Fruit fly (Drosophila melanogaster): ENCODE measurements around the gene GstD4.
A peak's percentile ranks its signal among the peaks of the same experiment; 100 is the strongest.

Gene GstD4

dm6 chr3R:12398054-12398453, 24.2 kb downstream of the GstD4 start:
- no peak for TF ChIP-seq tai (GFP tag; optimal IDR thresholded peaks at IDR 0.05)
- peak; percentile 38 for TF ChIP-seq sage (GFP tag; optimal IDR thresholded peaks at IDR 0.05)
- peak; percentile 28 for TF ChIP-seq CrebA (GFP tag; optimal IDR thresholded peaks at IDR 0.05; ENCODE audit: borderline replicate concordance)
- TF ChIP-seq h (GFP tag; optimal IDR thresholded peaks at IDR 0.05) = peak; percentile 24

dm6 chr3R:12398620-12399247, 24.8 kb downstream of the GstD4 start, which contains the start of gene Cyp9f3:
Gene Cyp9f3, minus strand, starts transcription at chr3R:12398929.
- TF ChIP-seq CrebA (GFP tag; optimal IDR thresholded peaks at IDR 0.05; ENCODE audit: borderline replicate concordance) = peak; percentile 32
- TF ChIP-seq ey (GFP tag; optimal IDR thresholded peaks at IDR 0.05) = no peak
- TF ChIP-seq GATAd (GFP tag; optimal IDR thresholded peaks at IDR 0.05) = no peak
- TF ChIP-seq Vsx2 (GFP tag; optimal IDR thresholded peaks at IDR 0.05; ENCODE audit: partially characterized antibody) = peak; percentile 20
- TF ChIP-seq rgr (GFP tag; optimal IDR thresholded peaks at IDR 0.05) = peak; percentile 9
- TF ChIP-seq jim (GFP tag; optimal IDR thresholded peaks at IDR 0.05) = no peak
- no peak for TF ChIP-seq Myc (optimal IDR thresholded peaks at IDR 0.05)

DNA sequence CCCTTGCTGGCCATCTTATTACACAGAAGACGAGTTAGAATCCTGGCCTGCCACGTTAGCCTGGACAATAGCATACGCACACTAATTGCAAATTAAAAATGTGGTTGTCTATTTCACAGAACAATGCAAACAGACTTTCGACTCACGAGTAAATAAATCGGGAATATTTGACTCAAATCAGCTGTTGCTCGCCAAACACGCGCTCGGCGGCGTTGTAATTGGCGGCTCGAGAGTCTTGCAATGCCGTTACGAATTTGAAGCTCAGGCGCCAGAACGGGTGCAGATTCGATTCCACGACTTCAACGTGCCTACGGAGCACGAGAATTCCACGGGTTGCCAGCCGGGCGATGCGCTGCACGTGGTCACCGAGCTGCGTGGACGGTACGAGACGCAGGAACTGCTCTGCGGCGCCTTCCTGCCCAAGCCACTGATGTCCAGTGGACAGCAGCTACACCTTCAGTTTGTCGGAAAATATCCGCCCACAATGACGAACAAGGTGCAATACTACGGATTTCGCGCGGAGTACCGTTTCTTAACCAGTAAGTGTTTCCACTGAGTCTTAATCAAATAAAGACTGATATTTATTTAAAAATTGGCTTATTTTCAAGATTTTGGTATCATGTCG, 27.9 kb downstream of the GstD4 start, which contains the start of gene DNAlig3:
DNAlig3 (minus strand) TSS at position 168 of the 625 bp plus-strand sequence.
- TF ChIP-seq CG32264 (GFP tag; optimal IDR thresholded peaks at IDR 0.05) (no peak), Rel (GFP tag; optimal IDR thresholded peaks at IDR 0.05) (no peak), Rel (tag; optimal IDR thresholded peaks at IDR 0.05) (peak; percentile 83), Sp1 (GFP tag; optimal IDR thresholded peaks at IDR 0.05) (no peak)

dm6 chr3R:12402935-12403334, 29.0 kb downstream of the GstD4 start:
- peak; percentile 59 for TF ChIP-seq Mio (GFP tag; optimal IDR thresholded peaks at IDR 0.05)
- TF ChIP-seq CG9705 (GFP tag; optimal IDR thresholded peaks at IDR 0.05) = peak; percentile 100
- peak; percentile 88 for TF ChIP-seq dsf (GFP tag; optimal IDR thresholded peaks at IDR 0.05; ENCODE audit: borderline replicate concordance)
- TF ChIP-seq pan (optimal IDR thresholded peaks at IDR 0.05) = no peak
- peak; percentile 90 for TF ChIP-seq Rel (GFP tag; optimal IDR thresholded peaks at IDR 0.05)
- peak; percentile 93 for TF ChIP-seq Rel (tag; optimal IDR thresholded peaks at IDR 0.05)
- peak; percentile 36 for TF ChIP-seq GATAd (GFP tag; optimal IDR thresholded peaks at IDR 0.05)
- peak; percentile 95 for TF ChIP-seq br (GFP tag; optimal IDR thresholded peaks at IDR 0.05)
- TF ChIP-seq fru (GFP tag; optimal IDR thresholded peaks at IDR 0.05) = peak; percentile 94
- TF ChIP-seq Vsx2 (GFP tag; optimal IDR thresholded peaks at IDR 0.05; ENCODE audit: partially characterized antibody) = no peak
- peak; percentile 99 for TF ChIP-seq h (GFP tag; optimal IDR thresholded peaks at IDR 0.05)
- TF ChIP-seq CrebA (GFP tag; optimal IDR thresholded peaks at IDR 0.05; ENCODE audit: borderline replicate concordance) = no peak
- TF ChIP-seq HLH106 (tag; optimal IDR thresholded peaks at IDR 0.05) = peak; percentile 98
- peak; percentile 86 for TF ChIP-seq woc (GFP tag; optimal IDR thresholded peaks at IDR 0.05)
- peak; percentile 99 for TF ChIP-seq Sp1 (GFP tag; optimal IDR thresholded peaks at IDR 0.05)
- peak; percentile 94 for TF ChIP-seq Hnf4 (GFP tag; optimal IDR thresholded peaks at IDR 0.05)
- no peak for TF ChIP-seq dl (GFP tag; optimal IDR thresholded peaks at IDR 0.05; ENCODE audit: insufficient read depth in 1 of 2, partially characterized antibody in 2 of 2)
- TF ChIP-seq jim (GFP tag; optimal IDR thresholded peaks at IDR 0.05) = no peak
- TF ChIP-seq foxo (GFP tag; optimal IDR thresholded peaks at IDR 0.05) = peak; percentile 89 to 96
- TF ChIP-seq Hr83 (GFP tag; optimal IDR thresholded peaks at IDR 0.05; ENCODE audit: poor library complexity, severe bottlenecking) = peak; percentile 92
- TF ChIP-seq OdsH (GFP tag; optimal IDR thresholded peaks at IDR 0.05) = peak; percentile 95
- peak; percentile 84 for TF ChIP-seq psq (GFP tag; optimal IDR thresholded peaks at IDR 0.05)
- TF ChIP-seq dmrt93B (GFP tag; optimal IDR thresholded peaks at IDR 0.05) = peak; percentile 99
- TF ChIP-seq Dfd (GFP tag; optimal IDR thresholded peaks at IDR 0.05) = no peak
- no peak for TF ChIP-seq Abd-B (GFP tag; optimal IDR thresholded peaks at IDR 0.05)
- peak; percentile 84 for TF ChIP-seq Jra (GFP tag; optimal IDR thresholded peaks at IDR 0.05)
- TF ChIP-seq sv (GFP tag; optimal IDR thresholded peaks at IDR 0.05) = peak; percentile 94
- peak; percentile 94 for TF ChIP-seq CG32264 (GFP tag; optimal IDR thresholded peaks at IDR 0.05)
- no peak for TF ChIP-seq N (GFP tag; optimal IDR thresholded peaks at IDR 0.05)
- peak; percentile 99 for TF ChIP-seq sage (GFP tag; optimal IDR thresholded peaks at IDR 0.05)
- TF ChIP-seq tai (GFP tag; optimal IDR thresholded peaks at IDR 0.05) = no peak
- TF ChIP-seq brk (GFP tag; optimal IDR thresholded peaks at IDR 0.05) = peak; percentile 95
- no peak for TF ChIP-seq Dif (GFP tag; optimal IDR thresholded peaks at IDR 0.05; ENCODE audit: partially characterized antibody)
- no peak for TF ChIP-seq lola (GFP tag; optimal IDR thresholded peaks at IDR 0.05)
- TF ChIP-seq Hr78 (GFP tag; optimal IDR thresholded peaks at IDR 0.05) = no peak
- TF ChIP-seq Myc (optimal IDR thresholded peaks at IDR 0.05) = no peak
- peak; percentile 97 for TF ChIP-seq rgr (GFP tag; optimal IDR thresholded peaks at IDR 0.05)
- peak; percentile 89 for TF ChIP-seq ey (GFP tag; optimal IDR thresholded peaks at IDR 0.05)

All from whole organism, wandering third instar larva.